In the genomic region with DNA sequence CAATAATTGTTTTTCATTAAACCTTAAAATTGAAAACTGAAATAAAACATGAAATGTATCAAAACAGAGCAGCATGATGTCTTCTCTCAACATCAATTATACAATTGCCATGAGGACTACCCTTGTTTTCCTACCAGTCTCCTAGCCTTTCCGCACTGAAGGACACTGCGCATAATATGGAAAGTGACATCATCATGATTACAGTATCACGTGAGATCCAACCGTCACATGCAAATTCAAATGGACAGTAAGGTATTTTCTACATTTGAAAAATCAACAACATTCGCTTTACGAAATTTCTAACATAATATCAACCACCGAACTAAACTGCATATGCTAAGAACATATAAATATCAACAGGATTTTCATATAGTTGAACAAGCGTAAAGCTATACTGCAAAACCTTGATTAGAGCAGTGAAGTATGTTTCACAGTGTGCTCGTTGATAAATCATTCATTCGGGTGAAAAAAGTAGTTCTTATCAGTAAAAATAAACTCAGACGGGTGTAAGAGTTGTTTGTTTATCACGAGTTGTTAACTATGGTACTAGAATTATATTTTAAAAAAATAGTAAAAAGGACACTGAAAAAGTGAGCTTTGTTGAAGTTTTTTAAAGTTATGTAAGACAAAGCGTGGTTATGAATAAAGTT, we compare ENCODE assay signal across 1 worm cellular context.
TF ChIP-seq lines count a peak whose summit lies in the region.

No protein-coding gene starts in this region.

TF ChIP-seq in whole organism, L1 larva, 84 proteins besides CTCF, POLR2A, EP300 and RAD21 (continued from another document):
- TF ChIP-seq mab-9 (GFP tag; IDR thresholded peaks at IDR 0.05; lab: Robert Waterston, UW) (no peak), elt-3 (tag; optimal IDR thresholded peaks at IDR 0.05; lab: Kevin White, UChicago) (peak in 1 of 6 experiments; percentile 29), pax-3 (tag; optimal IDR thresholded peaks at IDR 0.05; lab: Kevin White, UChicago) (no peak), nhr-77 (tag; optimal IDR thresholded peaks at IDR 0.05; lab: Kevin White, UChicago) (no peak), Y116A8C.19 (tag; optimal IDR thresholded peaks at IDR 0.05; lab: Kevin White, UChicago; ENCODE audit: borderline replicate concordance) (no peak), lsy-2 (tag; optimal IDR thresholded peaks at IDR 0.05; lab: Kevin White, UChicago) (peak; percentile 8 to 48), fkh-10 (GFP tag; optimal IDR thresholded peaks at IDR 0.05; lab: Kevin White, UChicago) (no peak), pqm-1 (tag; optimal IDR thresholded peaks at IDR 0.05; lab: Kevin White, UChicago) (no peak), sup-37 (GFP tag; optimal IDR thresholded peaks at IDR 0.05; lab: Kevin White, UChicago) (no peak), ceh-88 (GFP tag; IDR thresholded peaks at IDR 0.05; lab: Robert Waterston, UW) (0 out of 2 replicates have a peak, but pooled peaks have one; percentile 26), unc-62 (GFP tag; optimal IDR thresholded peaks at IDR 0.05; lab: Kevin White, UChicago) (no peak), jun-1 (tag; optimal IDR thresholded peaks at IDR 0.05; lab: Kevin White, UChicago) (no peak), mep-1 (tag; optimal IDR thresholded peaks at IDR 0.05; lab: Kevin White, UChicago) (peak; percentile 79), lin-14 (GFP tag; optimal IDR thresholded peaks at IDR 0.05; lab: Kevin White, UChicago) (peak; percentile 80), fkh-4 (tag; optimal IDR thresholded peaks at IDR 0.05; lab: Kevin White, UChicago; ENCODE audit: borderline replicate concordance) (no peak), unc-86 (tag; optimal IDR thresholded peaks at IDR 0.05; lab: Kevin White, UChicago) (no peak), ces-1 (GFP tag; optimal IDR thresholded peaks at IDR 0.05; lab: Kevin White, UChicago) (no peak), nhr-90 (tag; optimal IDR thresholded peaks at IDR 0.05; lab: Kevin White, UChicago; ENCODE audit: poor library complexity) (peak; percentile 75), mdl-1 (tag; optimal IDR thresholded peaks at IDR 0.05; lab: Kevin White, UChicago) (peak in 1 of 2 experiments; percentile 33), sox-4 (tag; optimal IDR thresholded peaks at IDR 0.05; lab: Kevin White, UChicago) (peak; percentile 16), skn-1 (tag; optimal IDR thresholded peaks at IDR 0.05; lab: Kevin White, UChicago) (no peak), irx-1 (tag; optimal IDR thresholded peaks at IDR 0.05; lab: Kevin White, UChicago) (no peak), C16A3.4 (tag; optimal IDR thresholded peaks at IDR 0.05; lab: Kevin White, UChicago) (peak; percentile 51), elt-2 (tag; optimal IDR thresholded peaks at IDR 0.05; lab: Kevin White, UChicago) (peak; percentile 71), snpc-4 (tag; optimal IDR thresholded peaks at IDR 0.05; lab: Kevin White, UChicago) (no peak), F16B12.6 (tag; optimal IDR thresholded peaks at IDR 0.05; lab: Kevin White, UChicago) (no peak), lin-15B (tag; optimal IDR thresholded peaks at IDR 0.05; lab: Kevin White, UChicago) (no peak), nhr-84 (tag; optimal IDR thresholded peaks at IDR 0.05; lab: Kevin White, UChicago) (no peak), egl-13 (tag; optimal IDR thresholded peaks at IDR 0.05; lab: Kevin White, UChicago) (no peak)
